Worm (Caenorhabditis elegans) whole organism, L3 larva: Measurements from ENCODE around the gene Y50D4A.4.

ENCODE experiments used
- aly-2 ChIP-seq: fragments of 150-350 bp; optimal IDR thresholded peaks from 2 replicates; lab custom pipeline; 2014; ENCODE audit warnings: missing biosample characterization, missing genetic modification characterization
- ceh-9 ChIP-seq: sonication (generic microtip); optimal IDR thresholded peaks from 2 replicates; lab custom pipeline; 2018; ENCODE audit warnings: missing biosample characterization, missing genetic modification characterization
- daf-12 ChIP-seq: fragments of 150-350 bp; optimal IDR thresholded peaks from 2 replicates; lab custom pipeline; 2014; ENCODE audit warnings: missing biosample characterization, missing genetic modification reagents, missing genetic modification characterization
- mdl-1 ChIP-seq: fragments of 150-350 bp; optimal IDR thresholded peaks from 2 replicates; lab custom pipeline; 2014; ENCODE audit warnings: missing biosample characterization, missing genetic modification characterization
- nhr-23 ChIP-seq: fragments of 150-350 bp; optimal IDR thresholded peaks from 2 replicates; lab custom pipeline; 2014; ENCODE audit warnings: missing biosample characterization, missing genetic modification reagents, missing genetic modification characterization
- nhr-237 ChIP-seq: fragments of 150-350 bp; optimal IDR thresholded peaks from 2 replicates; lab custom pipeline; 2014; ENCODE audit warnings: missing biosample characterization, missing genetic modification characterization
- nhr-25 ChIP-seq: sonication (generic microtip); optimal IDR thresholded peaks from 2 replicates; lab custom pipeline; 2017; ENCODE audit warnings: missing biosample characterization, missing genetic modification characterization
- nhr-76 ChIP-seq: fragments of 150-350 bp; sonication (generic microtip); optimal IDR thresholded peaks from 5 replicates; lab custom pipeline; 2014; ENCODE audit warnings: missing biosample characterization, missing genetic modification characterization
- pha-4 ChIP-seq: fragments of 150-350 bp; optimal IDR thresholded peaks from 2 replicates; lab custom pipeline; 2014; ENCODE audit warnings: missing biosample characterization, missing genetic modification reagents, missing genetic modification characterization
- skn-1 ChIP-seq: fragments of 150-350 bp; optimal IDR thresholded peaks from 2 replicates; lab custom pipeline; 2014; ENCODE audit warnings: missing biosample characterization, missing genetic modification characterization
- unc-62 ChIP-seq: fragments of 150-350 bp; sonication (generic microtip); optimal IDR thresholded peaks from 4 replicates; lab custom pipeline; 2014; ENCODE audit warnings: missing biosample characterization, missing genetic modification reagents, missing genetic modification characterization
- zag-1 ChIP-seq: fragments of 150-350 bp; optimal IDR thresholded peaks from 2 replicates; lab custom pipeline; 2014; ENCODE audit warnings: missing biosample characterization, missing genetic modification characterization
- ztf-11 ChIP-seq: fragments of 150-350 bp; optimal IDR thresholded peaks from 2 replicates; lab custom pipeline; 2014; ENCODE audit warnings: missing biosample characterization, missing genetic modification characterization
- ztf-4 ChIP-seq: fragments of 150-350 bp; optimal IDR thresholded peaks from 2 replicates; lab custom pipeline; 2014; ENCODE audit warnings: missing biosample characterization, missing genetic modification characterization

DNA sequence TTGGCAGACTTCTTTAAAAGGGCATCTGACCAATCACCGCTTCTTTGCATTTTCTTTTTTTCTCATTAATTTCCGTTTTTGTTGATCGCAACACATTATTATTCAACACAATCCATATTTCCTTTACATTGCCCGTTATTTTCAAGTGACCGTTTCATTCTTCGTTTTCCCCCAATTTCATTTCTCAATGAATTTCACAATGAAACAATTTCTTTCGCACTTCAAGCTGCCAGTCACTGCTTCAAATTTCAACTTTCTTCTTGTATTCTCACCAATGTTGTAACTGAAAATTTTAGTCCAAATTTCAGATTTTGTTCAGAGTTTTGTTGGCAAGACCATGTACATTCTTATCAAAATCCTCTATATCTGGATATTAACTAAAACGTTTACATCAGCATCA lies 54.5 kb downstream of the Y50D4A.4 start, which contains the start of gene cutl-22:
- TF ChIP-seq skn-1: no peak
- no peak for TF ChIP-seq daf-12 (tag; lab: Kevin White, UChicago)
- TF ChIP-seq mdl-1 (tag; lab: Kevin White, UChicago): no peak
- TF ChIP-seq aly-2 (tag; lab: Kevin White, UChicago): no peak
- no peak for TF ChIP-seq unc-62 (GFP tag; lab: Kevin White, UChicago)
- no peak for TF ChIP-seq ztf-4
- no peak for TF ChIP-seq nhr-76
- no peak for TF ChIP-seq ceh-9
- TF ChIP-seq zag-1 (tag; lab: Kevin White, UChicago): no peak
- no peak for TF ChIP-seq nhr-23
- no peak for TF ChIP-seq nhr-237 (tag; lab: Kevin White, UChicago)
- no peak for TF ChIP-seq ztf-11 (tag; lab: Kevin White, UChicago)
- no peak for TF ChIP-seq nhr-25 (tag; lab: Kevin White, UChicago)
- no peak for TF ChIP-seq pha-4 (tag; lab: Kevin White, UChicago)
